Worm (Caenorhabditis elegans) whole organism, young adult: ENCODE measurements around the gene lrch-1.

Source experiments
- C17E4.6 ChIP-seq: fragments of 200-800 bp; sonication (Bioruptor generic); IDR thresholded peaks from 2 replicates; pipeline ENCODE4 v1.3.6; 2022; ENCODE audit warnings: missing genetic modification reagents, missing genetic modification characterization, missing compliant biosample characterization
- F10E7.11 ChIP-seq: sonication (generic microtip); optimal IDR thresholded peaks from 2 replicates; lab custom pipeline; 2017; ENCODE audit warnings: mild to moderate bottlenecking, missing genetic modification characterization, moderate library complexity, missing compliant biosample characterization
- F22D6.2 ChIP-seq: sonication (generic microtip); optimal IDR thresholded peaks from 2 replicates; lab custom pipeline; 2016; ENCODE audit warnings: mild to moderate bottlenecking, missing genetic modification characterization, missing compliant biosample characterization
- F33H1.4 ChIP-seq: fragments of 200-800 bp; sonication (Bioruptor generic); IDR thresholded peaks from 2 replicates; pipeline ENCODE4 v1.3.6; 2022; ENCODE audit warnings: missing genetic modification reagents, missing genetic modification characterization, missing compliant biosample characterization
- F49E8.2 ChIP-seq: sonication (generic microtip); optimal IDR thresholded peaks from 3 replicates; lab custom pipeline; 2017; ENCODE audit warnings: missing genetic modification characterization, mild to moderate bottlenecking, missing compliant biosample characterization, antibody characterized with exemption, moderate library complexity; ENCODE audit not compliant: insufficient read depth
- F57A8.1 ChIP-seq: fragments of 200-800 bp; sonication (Bioruptor generic); optimal IDR thresholded peaks from 2 replicates; lab custom pipeline; 2018; ENCODE audit warnings: mild to moderate bottlenecking, missing genetic modification characterization, moderate library complexity, missing compliant biosample characterization
- F57C9.4 ChIP-seq: sonication (generic microtip); optimal IDR thresholded peaks from 2 replicates; lab custom pipeline; 2017; ENCODE audit warnings: mild to moderate bottlenecking, missing genetic modification characterization, missing compliant biosample characterization
- Y53F4B.3 ChIP-seq: fragments of 200-800 bp; sonication (Bioruptor generic); IDR thresholded peaks from 2 replicates; pipeline ENCODE4 v1.3.6; 2022; ENCODE audit warnings: missing genetic modification reagents, missing genetic modification characterization, missing compliant biosample characterization
- Y67H2A.10 ChIP-seq: fragments of 200-800 bp; sonication (Bioruptor generic); conservative IDR thresholded peaks from 2 replicates; pipeline ENCODE4 v1.3.6; 2022; ENCODE audit warnings: missing genetic modification reagents, missing genetic modification characterization, missing compliant biosample characterization
- akir-1 ChIP-seq: fragments of 200-800 bp; sonication (Bioruptor generic); optimal IDR thresholded peaks from 2 replicates; lab custom pipeline; 2018; ENCODE audit warnings: mild to moderate bottlenecking, missing genetic modification characterization, moderate library complexity, missing compliant biosample characterization
- atf-7 ChIP-seq: sonication (generic microtip); optimal IDR thresholded peaks from 2 replicates; lab custom pipeline; 2017; ENCODE audit warnings: mild to moderate bottlenecking, missing genetic modification characterization, missing compliant biosample characterization
- athp-1 ChIP-seq: sonication (generic microtip); optimal IDR thresholded peaks from 2 replicates; lab custom pipeline; 2017; ENCODE audit warnings: mild to moderate bottlenecking, missing genetic modification characterization, missing compliant biosample characterization
- attf-5 ChIP-seq: fragments of 200-800 bp; sonication (Bioruptor generic); optimal IDR thresholded peaks from 2 replicates; lab custom pipeline; 2018; ENCODE audit warnings: mild to moderate bottlenecking, missing genetic modification characterization, missing compliant biosample characterization
- bed-1 ChIP-seq: fragments of 200-800 bp; sonication (Bioruptor generic); IDR thresholded peaks from 2 replicates; pipeline ENCODE4 v1.3.6; 2022; ENCODE audit warnings: missing genetic modification reagents, missing genetic modification characterization, missing compliant biosample characterization
- ccch-3 ChIP-seq: fragments of 200-800 bp; sonication (Bioruptor generic); optimal IDR thresholded peaks from 2 replicates; lab custom pipeline; 2018; ENCODE audit warnings: mild to moderate bottlenecking, missing genetic modification characterization, missing compliant biosample characterization
- chd-7 ChIP-seq: sonication (generic microtip); optimal IDR thresholded peaks from 2 replicates; lab custom pipeline; 2016; ENCODE audit warnings: mild to moderate bottlenecking, missing genetic modification characterization, moderate library complexity, missing compliant biosample characterization
- die-1 ChIP-seq: sonication (generic microtip); optimal IDR thresholded peaks from 2 replicates; lab custom pipeline; 2016; ENCODE audit warnings: missing genotype, mild to moderate bottlenecking, missing genetic modification characterization, missing compliant biosample characterization
- dpff-1 ChIP-seq: sonication (generic microtip); optimal IDR thresholded peaks from 2 replicates; lab custom pipeline; 2017; ENCODE audit warnings: mild to moderate bottlenecking, missing genetic modification characterization, missing compliant biosample characterization
- hlh-26 ChIP-seq: fragments of 200-800 bp; sonication (Bioruptor generic); conservative IDR thresholded peaks from 2 replicates; pipeline ENCODE4 v1.3.6; 2022; ENCODE audit warnings: missing genetic modification reagents, missing genetic modification characterization, missing compliant biosample characterization
- hmg-1.2 ChIP-seq: fragments of 200-800 bp; sonication (Bioruptor generic); IDR thresholded peaks from 2 replicates; pipeline ENCODE4 v1.3.6; 2022; ENCODE audit warnings: missing genetic modification reagents, missing genetic modification characterization, missing compliant biosample characterization
- let-526 ChIP-seq: fragments of 200-800 bp; sonication (Bioruptor generic); IDR thresholded peaks from 2 replicates; pipeline ENCODE4 v1.3.6; 2022; ENCODE audit warnings: missing genetic modification reagents, missing genetic modification characterization, missing compliant biosample characterization
- let-607 ChIP-seq, 2 experiments: fragments of 200-800 bp in 1 of 2; sonication (Bioruptor generic) in 1 of 2; sonication (generic microtip) in 1 of 2; optimal IDR thresholded peaks; 2 replicates each; lab custom pipeline; 2016 to 2018; ENCODE audit warnings: mild to moderate bottlenecking in 2 of 2, missing compliant biosample characterization in 2 of 2, missing genetic modification characterization in 2 of 2, moderate library complexity in 2 of 2, missing genotype in 1 of 2
- lin-54 ChIP-seq: fragments of 200-800 bp; sonication (Bioruptor generic); optimal IDR thresholded peaks from 2 replicates; lab custom pipeline; 2018; ENCODE audit warnings: mild to moderate bottlenecking, missing genetic modification characterization, missing compliant biosample characterization
- madf-10 ChIP-seq: sonication (generic microtip); optimal IDR thresholded peaks from 2 replicates; lab custom pipeline; 2016; ENCODE audit warnings: mild to moderate bottlenecking, missing genetic modification characterization, missing compliant biosample characterization
- mes-4 ChIP-seq: sonication (generic microtip); optimal IDR thresholded peaks from 2 replicates; lab custom pipeline; 2016; ENCODE audit warnings: missing genotype, missing genetic modification characterization, missing compliant biosample characterization
- nfya-1 ChIP-seq: sonication (generic microtip); optimal IDR thresholded peaks from 2 replicates; lab custom pipeline; 2017; ENCODE audit warnings: antibody characterized with exemption, missing compliant biosample characterization, missing genetic modification characterization, borderline replicate concordance; ENCODE audit not compliant: insufficient read depth
- nfyb-1 ChIP-seq: fragments of 200-800 bp; sonication (Bioruptor generic); IDR thresholded peaks from 2 replicates; pipeline ENCODE4 v1.3.6; 2022; ENCODE audit warnings: missing genetic modification reagents, missing genetic modification characterization, missing compliant biosample characterization
- nhr-120 ChIP-seq: fragments of 200-800 bp; sonication (Bioruptor generic); IDR thresholded peaks from 2 replicates; pipeline ENCODE4 v1.3.6; 2022; ENCODE audit warnings: missing genetic modification characterization, missing compliant biosample characterization
- nhr-27 ChIP-seq: fragments of 200-800 bp; sonication (Bioruptor generic); optimal IDR thresholded peaks from 2 replicates; lab custom pipeline; 2018; ENCODE audit warnings: mild to moderate bottlenecking, missing genetic modification characterization, moderate library complexity, missing compliant biosample characterization
- nhr-90 ChIP-seq: sonication (generic microtip); optimal IDR thresholded peaks from 2 replicates; lab custom pipeline; 2016; ENCODE audit warnings: missing genotype, mild to moderate bottlenecking, missing genetic modification characterization, missing compliant biosample characterization
- rcor-1 ChIP-seq: fragments of 200-800 bp; sonication (Bioruptor generic); IDR thresholded peaks from 2 replicates; pipeline ENCODE4 v1.3.6; 2022; ENCODE audit warnings: missing genetic modification reagents, missing genetic modification characterization, missing compliant biosample characterization
- snpc-4 ChIP-seq, 5 experiments: fragments of 150-350 bp in 1 of 5; sonication (generic microtip) in 4 of 5; optimal IDR thresholded peaks; 2 replicates each; lab custom pipeline; 2014 to 2018; ENCODE audit warnings: missing genetic modification characterization in 5 of 5, missing biosample characterization in 3 of 5, antibody characterized with exemption in 2 of 5, mild to moderate bottlenecking in 2 of 5, missing compliant biosample characterization in 2 of 5, missing genotype in 2 of 5, moderate library complexity in 2 of 5, missing genetic modification reagents in 1 of 5
- somi-1 ChIP-seq: fragments of 200-800 bp; sonication (Bioruptor generic); optimal IDR thresholded peaks from 2 replicates; lab custom pipeline; 2018; ENCODE audit warnings: mild to moderate bottlenecking, missing genetic modification characterization, missing compliant biosample characterization
- sptf-2 ChIP-seq: fragments of 200-800 bp; sonication (Bioruptor generic); optimal IDR thresholded peaks from 2 replicates; lab custom pipeline; 2018; ENCODE audit warnings: mild to moderate bottlenecking, missing genetic modification characterization, missing compliant biosample characterization
- tbx-9 ChIP-seq: sonication (generic microtip); optimal IDR thresholded peaks from 2 replicates; lab custom pipeline; 2016; ENCODE audit warnings: borderline replicate concordance, missing genetic modification characterization, inconsistent platforms, missing compliant biosample characterization
- tlf-1 ChIP-seq: fragments of 200-800 bp; sonication (Bioruptor generic); optimal IDR thresholded peaks from 2 replicates; lab custom pipeline; 2018; ENCODE audit warnings: mild to moderate bottlenecking, missing genetic modification characterization, missing compliant biosample characterization
- unc-130 ChIP-seq: sonication (generic microtip); optimal IDR thresholded peaks from 2 replicates; lab custom pipeline; 2016; ENCODE audit warnings: missing genetic modification reagents, missing genetic modification characterization, missing compliant biosample characterization
- xnd-1 ChIP-seq: sonication (generic microtip); optimal IDR thresholded peaks from 2 replicates; lab custom pipeline; 2016; ENCODE audit warnings: missing genotype, missing genetic modification reagents, missing genetic modification characterization, missing compliant biosample characterization

The lrch-1 gene

ce11 chrX:6187848-6188247 lies 28.6 kb downstream of the lrch-1 start, which contains the start of gene T13C5.10:
Gene T13C5.10, plus strand, starts transcription at chrX:6188148.
- TF ChIP-seq lin-54 (no peak), dpff-1 (no peak), sptf-2 (no peak), nfyb-1 (GFP tag; lab: Robert Waterston, UW) (no peak), xnd-1 (tag; lab: Kevin White, UChicago) (no peak), F22D6.2 (tag; lab: Kevin White, UChicago) (no peak), attf-5 (GFP tag; lab: Kevin White, UChicago) (no peak), nfya-1 (no peak)

DNA sequence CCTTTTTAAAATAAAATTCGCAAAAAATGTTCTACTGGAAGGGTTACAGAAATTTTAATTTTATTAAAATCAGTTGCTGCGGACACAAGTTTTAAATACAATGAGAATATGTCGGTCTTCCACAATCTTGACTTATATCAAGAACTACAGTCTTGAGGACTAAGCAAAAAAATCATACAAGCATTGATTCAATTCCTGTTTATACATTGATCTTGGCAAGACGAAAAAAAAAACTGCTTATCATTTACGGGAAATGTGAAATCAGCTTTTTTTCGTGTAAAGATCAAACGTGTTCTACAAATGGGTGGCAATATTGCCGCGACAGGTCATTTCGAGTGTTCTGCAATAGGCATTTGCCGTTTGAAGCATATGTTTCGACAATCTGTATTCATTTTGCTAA lies 31.7 kb downstream of the lrch-1 start, which contains the start of gene T13C5.2:
T13C5.2 (plus strand) TSS at position 301 of the 400 bp plus-strand sequence.
- TF ChIP-seq akir-1 (GFP tag; lab: Kevin White, UChicago) (no peak), bed-1 (GFP tag; lab: Robert Waterston, UW) (no peak), snpc-4 (GFP tag; optimal IDR thresholded peaks at IDR 0.05; lab: Kevin White, UChicago) (no peak), snpc-4 (tag; optimal IDR thresholded peaks at IDR 0.05; lab: Kevin White, UChicago) (no peak), hmg-1.2 (GFP tag; lab: Robert Waterston, UW) (no peak), F57C9.4 (tag; lab: Kevin White, UChicago) (no peak), madf-10 (tag; lab: Kevin White, UChicago) (no peak)

DNA sequence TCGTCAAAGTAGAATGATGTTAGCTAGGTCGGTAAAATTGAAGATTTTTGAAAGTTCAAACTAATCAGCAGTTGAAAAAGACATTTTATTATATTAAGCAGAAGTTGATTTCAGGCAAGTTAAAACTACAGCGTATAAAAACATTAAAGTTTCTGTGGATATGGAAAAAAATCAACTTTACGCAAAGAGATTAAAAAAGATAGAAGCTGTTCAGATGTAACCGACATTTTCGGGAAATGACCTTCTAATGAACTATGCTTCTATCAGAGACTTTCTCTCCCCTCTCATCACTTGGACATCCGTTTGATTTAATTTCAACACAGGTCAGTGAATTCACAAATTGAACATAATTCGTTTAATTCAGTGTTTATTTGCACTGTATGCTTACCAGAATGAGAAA lies 36.2 kb downstream of the lrch-1 start, which contains the start of gene T13C5.7:
T13C5.7 (plus strand) TSS at position 301 of the 400 bp plus-strand sequence.
- TF ChIP-seq nhr-27 (tag; lab: Kevin White, UChicago), result no peak
- TF ChIP-seq let-526 (GFP tag; lab: Robert Waterston, UW), result no peak
- TF ChIP-seq unc-130 (GFP tag; lab: Kevin White, UChicago), result no peak
- no peak for TF ChIP-seq nhr-120
- no peak for TF ChIP-seq hlh-26 (GFP tag; lab: Robert Waterston, UW)
- TF ChIP-seq nhr-90, result no peak
- no peak for TF ChIP-seq mes-4
- no peak for TF ChIP-seq chd-7 (tag; lab: Kevin White, UChicago)
- TF ChIP-seq C17E4.6 (GFP tag; lab: Robert Waterston, UW), result no peak
- TF ChIP-seq somi-1 (GFP tag; lab: Kevin White, UChicago), result no peak
- no peak for TF ChIP-seq Y67H2A.10 (GFP tag; lab: Robert Waterston, UW)
- no peak for TF ChIP-seq F49E8.2
- TF ChIP-seq akir-1 (GFP tag; lab: Kevin White, UChicago), result no peak
- TF ChIP-seq ccch-3 (GFP tag; lab: Kevin White, UChicago), result no peak
- TF ChIP-seq tbx-9, result no peak

DNA sequence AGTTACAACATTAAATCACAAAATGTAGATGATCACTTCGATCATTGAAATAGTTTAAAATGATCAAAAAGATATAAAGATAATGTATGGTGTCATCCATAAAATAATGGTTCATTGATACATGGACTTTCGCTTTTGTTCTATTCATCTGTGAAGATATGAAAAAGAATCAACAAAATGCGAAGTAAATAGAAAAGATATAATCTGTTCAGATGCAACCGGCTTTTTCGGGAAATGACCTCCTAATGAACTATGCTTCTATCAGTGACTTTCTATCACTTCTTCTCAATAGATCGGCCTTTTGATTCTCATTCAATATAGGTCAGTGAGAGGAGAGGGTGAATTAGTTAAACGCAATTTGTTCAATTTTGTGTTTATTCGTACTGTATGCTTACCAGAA lies 37.5 kb downstream of the lrch-1 start:
- TF ChIP-seq F57A8.1 (GFP tag; lab: Kevin White, UChicago) (no peak), dpff-1 (no peak), rcor-1 (GFP tag; lab: Robert Waterston, UW) (no peak), hlh-26 (GFP tag; lab: Robert Waterston, UW) (no peak), athp-1 (tag; lab: Kevin White, UChicago) (no peak), tlf-1 (GFP tag; lab: Kevin White, UChicago) (no peak), let-607 (tag; optimal IDR thresholded peaks at IDR 0.05; lab: Kevin White, UChicago) (no peak), die-1 (tag; lab: Kevin White, UChicago) (no peak), F22D6.2 (tag; lab: Kevin White, UChicago) (no peak), F33H1.4 (GFP tag; lab: Robert Waterston, UW) (no peak), Y53F4B.3 (no peak), F10E7.11 (tag; lab: Kevin White, UChicago) (no peak), nhr-90 (no peak), atf-7 (tag; lab: Kevin White, UChicago) (no peak), sptf-2 (no peak)
